Fruit fly (Drosophila melanogaster): ENCODE measurements around the gene CG34404.
A peak's percentile ranks its signal among the peaks of the same experiment; 100 is the strongest.

The CG34404 gene

dm6 chr3R:15356645-15357431, 10.6 kb downstream of the CG34404 start, which contains the start of the genes Atg4b and Hibch (continued):
- TF ChIP-seq Usf (GFP tag; optimal IDR thresholded peaks at IDR 0.05), result peak; percentile 52
- TF ChIP-seq al (GFP tag; IDR thresholded peaks at IDR 0.05), result peak; percentile 78
- peak; percentile 56; the same call in 1 of the 2 replicates for TF ChIP-seq CG5953 (GFP tag; IDR thresholded peaks at IDR 0.05)
- TF ChIP-seq HLH3B (GFP tag; IDR thresholded peaks at IDR 0.05), result peak; percentile 78
- TF ChIP-seq Sox100B (GFP tag; optimal IDR thresholded peaks at IDR 0.05), result no peak
- TF ChIP-seq CG8089 (GFP tag; optimal IDR thresholded peaks at IDR 0.05), result no peak
- no peak for TF ChIP-seq run (tag; optimal IDR thresholded peaks at IDR 0.05)
- peak; percentile 73 for TF ChIP-seq Mrtf (GFP tag; IDR thresholded peaks at IDR 0.05)
- peak; percentile 78 for TF ChIP-seq CG16815 (GFP tag; optimal IDR thresholded peaks at IDR 0.05)
- no peak for TF ChIP-seq fd102C (GFP tag; optimal IDR thresholded peaks at IDR 0.05)
- TF ChIP-seq gsb (GFP tag; IDR thresholded peaks at IDR 0.05), result no peak; the same call in 1 of the 2 replicates
- no peak for TF ChIP-seq Atf3 (GFP tag; optimal IDR thresholded peaks at IDR 0.05)
- TF ChIP-seq Pdp1 (GFP tag; optimal IDR thresholded peaks at IDR 0.05), result peak; percentile 49 to 100
- peak; percentile 29; the same call in 1 of the 2 replicates for TF ChIP-seq peb (GFP tag; IDR thresholded peaks at IDR 0.05)
- TF ChIP-seq Sin3A (optimal IDR thresholded peaks at IDR 0.05), result no peak
- TF ChIP-seq vnd (GFP tag; IDR thresholded peaks at IDR 0.05; ENCODE audit: partially characterized antibody), result no peak
- TF ChIP-seq danr (GFP tag; IDR thresholded peaks at IDR 0.05), result peak; percentile 74
- peak; percentile 69 for TF ChIP-seq zfh2 (GFP tag; optimal IDR thresholded peaks at IDR 0.05)
- TF ChIP-seq TFAM (GFP tag; optimal IDR thresholded peaks at IDR 0.05), result no peak
- TF ChIP-seq esg (GFP tag; conservative IDR thresholded peaks at IDR 0.05), result peak; percentile 76
- peak; percentile 92 for TF ChIP-seq CG2712 (tag; optimal IDR thresholded peaks at IDR 0.05)
- no peak for TF ChIP-seq fd64A (GFP tag; optimal IDR thresholded peaks at IDR 0.05)
- TF ChIP-seq CG13424 (tag; optimal IDR thresholded peaks at IDR 0.05), result peak; percentile 91
- no peak for TF ChIP-seq chinmo (GFP tag; IDR thresholded peaks at IDR 0.05; ENCODE audit: partially characterized antibody)
- TF ChIP-seq maf-S (GFP tag; optimal IDR thresholded peaks at IDR 0.05), result no peak
- no peak for TF ChIP-seq dmrt99B (tag; optimal IDR thresholded peaks at IDR 0.05)
- TF ChIP-seq CG6813 (GFP tag; optimal IDR thresholded peaks at IDR 0.05), result peak; percentile 54
- TF ChIP-seq cg (GFP tag; optimal IDR thresholded peaks at IDR 0.05), result no peak
- peak; percentile 9 for TF ChIP-seq pum (GFP tag; optimal IDR thresholded peaks at IDR 0.05)
- TF ChIP-seq trem (tag; optimal IDR thresholded peaks at IDR 0.05), result peak; percentile 87
- no peak for TF ChIP-seq abd-A (tag; optimal IDR thresholded peaks at IDR 0.05)
- TF ChIP-seq stwl (tag; optimal IDR thresholded peaks at IDR 0.05), result peak; percentile 51
- TF ChIP-seq CG4617 (GFP tag; optimal IDR thresholded peaks at IDR 0.05; ENCODE audit: borderline replicate concordance), result peak; percentile 82
- no peak for TF ChIP-seq Optix (GFP tag; IDR thresholded peaks at IDR 0.05)
- TF ChIP-seq CG4282 (GFP tag; optimal IDR thresholded peaks at IDR 0.05), result no peak
- TF ChIP-seq CG15696 (tag; optimal IDR thresholded peaks at IDR 0.05), result peak; percentile 91
- no peak for TF ChIP-seq CG8281 (tag; optimal IDR thresholded peaks at IDR 0.05)
- TF ChIP-seq CG16779 (GFP tag; IDR thresholded peaks at IDR 0.05), result 0 out of 2 replicates have a peak, but pooled peaks have one; percentile 27
- peak; percentile 60 for TF ChIP-seq H2.0 (GFP tag; IDR thresholded peaks at IDR 0.05)
- TF ChIP-seq Adf1 (GFP tag; IDR thresholded peaks at IDR 0.05), result peak; percentile 43; the same call in 1 of the 2 replicates
- no peak; the same call in 1 of the 2 replicates for TF ChIP-seq dati (GFP tag; IDR thresholded peaks at IDR 0.05)
- TF ChIP-seq gt (GFP tag; IDR thresholded peaks at IDR 0.05), result peak; percentile 59; the same call in 1 of the 2 replicates
- peak; percentile 47 for TF ChIP-seq pfk (GFP tag; optimal IDR thresholded peaks at IDR 0.05)
- peak; percentile 86 for TF ChIP-seq rib (GFP tag; IDR thresholded peaks at IDR 0.05)
- no peak for TF ChIP-seq cad (GFP tag; optimal IDR thresholded peaks at IDR 0.05)
- no peak for TF ChIP-seq bab2 (GFP tag; optimal IDR thresholded peaks at IDR 0.05)
- TF ChIP-seq lmd (GFP tag; IDR thresholded peaks at IDR 0.05), result peak; percentile 82
- TF ChIP-seq CG12942 (GFP tag; optimal IDR thresholded peaks at IDR 0.05), result peak; percentile 74
- TF ChIP-seq bcd (GFP tag; optimal IDR thresholded peaks at IDR 0.05), result peak; percentile 86
- TF ChIP-seq sob (GFP tag; IDR thresholded peaks at IDR 0.05), result peak; percentile 83
